Fruit fly (Drosophila melanogaster): ENCODE measurements around the gene CG34178.

CG34178 gene

dm6 chr2L:4422154-4422553 is 11.6 kb upstream of the CG34178 start:
- TF ChIP-seq CTCF (optimal IDR thresholded peaks at IDR 0.05) (no peak), CG8478 (optimal IDR thresholded peaks at IDR 0.05) (no peak)

- TF ChIP-seq CG8478 (optimal IDR thresholded peaks at IDR 0.05) (no peak), CTCF (optimal IDR thresholded peaks at IDR 0.05) (no peak)
These were observed 3.8 kb downstream of the CG34178 start, which contains the start of gene CG43056 for dm6 chr2L:4437487-4437886. Gene CG43056, plus strand, starts transcription at chr2L:4437787.

DNA sequence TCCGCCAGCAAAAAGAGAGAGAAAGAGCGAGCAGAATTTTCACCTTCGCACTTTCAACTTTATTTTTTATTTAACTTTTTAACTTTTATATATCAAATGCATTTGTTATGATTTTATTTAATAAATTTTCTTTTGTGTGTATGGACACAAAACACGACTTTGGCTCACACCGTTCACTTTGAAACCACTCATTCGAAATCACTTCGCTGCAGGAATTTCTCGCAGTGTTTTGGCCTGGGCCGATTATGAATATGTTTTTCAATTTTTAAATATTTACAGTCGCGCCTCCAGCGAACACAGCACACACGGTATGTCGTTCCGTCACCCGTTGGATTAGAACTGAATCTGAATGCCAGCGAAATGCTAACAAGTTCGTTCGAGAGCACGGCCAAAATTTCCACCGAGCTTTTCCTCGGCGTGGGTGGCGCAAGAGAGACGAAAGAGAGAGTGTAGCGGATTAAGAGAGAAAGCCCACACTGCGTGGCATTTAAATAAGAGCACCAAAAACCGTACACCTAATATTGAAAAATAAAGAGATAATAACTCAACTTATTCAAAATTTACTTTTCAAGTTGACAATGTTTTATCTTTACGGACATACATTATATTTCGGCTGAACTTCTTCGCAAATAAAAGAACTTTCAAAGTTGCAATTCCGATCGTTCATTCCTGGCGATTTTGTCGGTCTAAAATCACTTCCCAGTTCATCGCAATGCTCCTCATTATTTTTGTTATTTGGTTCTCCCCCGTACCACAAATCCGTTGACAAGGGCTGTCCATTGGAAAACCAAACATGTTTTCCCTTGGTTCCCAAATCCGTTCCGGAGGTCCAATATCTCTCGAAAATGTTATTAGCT is 7.4 kb downstream of the CG34178 start, which contains the start of gene CG15431:
TSS of gene CG15431 (minus strand) at position 402 of the 857 bp plus-strand sequence.
- no peak for TF ChIP-seq CTCF (optimal IDR thresholded peaks at IDR 0.05)
- TF ChIP-seq CG8478 (optimal IDR thresholded peaks at IDR 0.05), result no peak

- TF ChIP-seq CG8478 (optimal IDR thresholded peaks at IDR 0.05) (no peak), CTCF (optimal IDR thresholded peaks at IDR 0.05) (no peak)
These were observed 8.4 kb downstream of the CG34178 start, which contains the start of the genes Sfp24F and CG15432 for dm6 chr2L:4442010-4442587. Gene Sfp24F, minus strand, starts transcription at chr2L:4442060. Gene CG15432, plus strand, starts transcription at chr2L:4442320.

- TF ChIP-seq CG8478 (optimal IDR thresholded peaks at IDR 0.05), result no peak
- TF ChIP-seq CTCF (optimal IDR thresholded peaks at IDR 0.05), result no peak
These were observed 10.7 kb downstream of the CG34178 start, which contains the start of the genes morgue and Elp3 for dm6 chr2L:4444457-4444856. Gene morgue, minus strand, starts transcription at chr2L:4444680. Gene Elp3, plus strand, starts transcription at chr2L:4444732.

dm6 chr2L:4448582-4449016 is 14.9 kb downstream of the CG34178 start, which contains the start of gene MFS18:
Gene MFS18, minus strand, starts transcription at chr2L:4448635.
- TF ChIP-seq CTCF (optimal IDR thresholded peaks at IDR 0.05), result no peak
- TF ChIP-seq CG8478 (optimal IDR thresholded peaks at IDR 0.05), result no peak

DNA sequence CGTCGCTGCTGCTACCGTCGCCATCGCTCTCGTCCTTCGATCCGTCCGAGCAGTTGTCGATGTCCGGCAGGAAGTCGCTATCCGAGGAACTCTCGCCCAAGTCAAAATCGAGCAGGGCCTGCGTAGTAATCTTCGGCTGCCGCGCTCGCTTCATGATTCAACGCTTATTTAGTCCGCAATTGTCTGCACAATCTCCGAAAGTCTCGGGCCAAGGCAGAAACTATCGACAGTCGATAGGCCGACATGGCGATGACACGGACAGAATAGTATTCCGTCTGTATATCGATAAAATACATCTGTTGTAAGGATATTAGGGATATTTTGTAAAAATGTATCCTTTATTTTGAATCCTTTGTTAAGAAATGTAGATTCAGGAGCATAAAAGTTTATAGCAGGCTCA is 19.1 kb downstream of the CG34178 start, which contains the start of gene CG15439:
TSS of gene CG15439 (minus strand) at position 241 of the 400 bp plus-strand sequence.
- TF ChIP-seq CTCF (optimal IDR thresholded peaks at IDR 0.05) (no peak), CG8478 (optimal IDR thresholded peaks at IDR 0.05) (no peak)

dm6 chr2L:4454009-4454689 is 20.4 kb downstream of the CG34178 start, which contains the start of the genes Secp43 and ND-B8:
Gene Secp43, minus strand, starts transcription at chr2L:4454453.
Gene ND-B8, plus strand, starts transcription at chr2L:4454626.
- TF ChIP-seq CTCF (optimal IDR thresholded peaks at IDR 0.05), result peak; percentile 57 to 70
- TF ChIP-seq CG8478 (optimal IDR thresholded peaks at IDR 0.05), result no peak

DNA sequence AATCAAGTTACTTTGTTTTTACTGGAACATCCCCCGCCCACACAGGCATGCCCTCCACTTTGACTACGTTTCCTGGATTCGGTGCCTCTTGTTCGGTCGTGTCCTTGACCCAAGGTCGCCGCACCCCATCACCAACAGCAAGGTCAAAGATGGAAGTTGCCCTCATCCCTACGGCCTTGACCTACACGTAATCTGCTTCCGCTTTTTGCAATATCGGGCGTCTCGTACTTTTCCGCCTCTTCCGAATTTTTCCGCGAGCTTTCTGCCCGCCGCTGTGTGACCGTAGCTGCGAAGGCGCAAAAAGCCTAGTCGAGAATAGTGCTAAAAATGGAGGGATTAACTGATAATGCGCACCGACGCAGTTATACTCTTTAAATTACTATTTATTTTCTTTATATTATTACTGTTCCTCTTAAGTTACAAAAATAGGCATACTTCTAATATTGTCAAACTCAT is 22.9 kb downstream of the CG34178 start, which contains the start of gene Gs1l:
TSS of gene Gs1l (minus strand) at position 269 of the 456 bp plus-strand sequence.
- TF ChIP-seq CTCF (optimal IDR thresholded peaks at IDR 0.05) (no peak), CG8478 (optimal IDR thresholded peaks at IDR 0.05) (no peak)

- TF ChIP-seq CG8478 (optimal IDR thresholded peaks at IDR 0.05) (no peak), CTCF (optimal IDR thresholded peaks at IDR 0.05) (peak in 1 of 2 experiments; percentile 42)
These were observed 24.7 kb downstream of the CG34178 start, which contains the start of gene RpL27A for dm6 chr2L:4458119-4459056. Gene RpL27A, minus strand, starts transcription at chr2L:4458364.

DNA sequence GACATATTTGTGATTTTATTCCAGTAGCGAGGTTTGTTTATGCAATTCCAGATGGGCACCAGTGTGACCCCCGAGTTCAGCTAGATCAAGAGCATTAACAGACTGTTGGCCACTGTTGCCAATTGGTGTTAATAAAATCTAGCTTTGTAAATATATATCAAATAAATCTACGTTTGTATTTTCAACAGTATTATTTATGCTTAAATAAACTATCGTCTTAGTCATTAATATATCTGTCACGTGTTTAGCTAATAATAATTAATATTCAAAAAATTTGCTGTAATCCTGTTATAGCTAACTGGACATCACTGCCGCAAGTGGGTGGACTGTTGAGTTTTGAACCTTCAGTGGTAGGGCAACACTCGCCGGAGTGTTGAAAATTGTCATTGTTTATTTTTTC is 25.8 kb downstream of the CG34178 start, which contains the start of the genes mRpL27 and CG15435:
TSS of gene mRpL27 (minus strand) at position 96 of the 400 bp plus-strand sequence.
TSS of gene CG15435 (plus strand) at position 187 of the 400 bp plus-strand sequence.
- TF ChIP-seq CG8478 (optimal IDR thresholded peaks at IDR 0.05), result no peak
- TF ChIP-seq CTCF (optimal IDR thresholded peaks at IDR 0.05), result no peak

DNA sequence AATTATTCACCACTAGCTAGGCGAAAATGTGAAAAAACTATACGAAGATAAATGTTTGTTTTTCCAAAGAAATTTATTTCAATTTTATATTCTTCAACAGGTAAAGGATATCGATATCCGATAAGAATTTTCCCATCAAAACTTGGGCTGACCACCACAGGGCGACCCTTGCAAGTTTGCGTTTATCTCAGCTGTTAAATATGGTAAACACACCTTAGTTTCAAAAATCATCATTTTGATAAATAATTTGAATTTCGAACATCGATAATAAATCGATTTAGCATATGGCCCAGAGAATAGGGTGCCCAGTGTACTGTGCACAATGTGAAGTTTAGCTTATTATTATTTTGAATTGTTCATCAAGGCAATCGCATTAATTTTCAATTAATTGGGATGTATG is 29.6 kb downstream of the CG34178 start, which contains the start of the genes CG15443 and Paris:
TSS of gene CG15443 (minus strand) at position 125 of the 400 bp plus-strand sequence.
TSS of gene Paris (plus strand) at position 289 of the 400 bp plus-strand sequence.
- TF ChIP-seq CTCF (optimal IDR thresholded peaks at IDR 0.05), result no peak
- TF ChIP-seq CG8478 (optimal IDR thresholded peaks at IDR 0.05), result no peak

DNA sequence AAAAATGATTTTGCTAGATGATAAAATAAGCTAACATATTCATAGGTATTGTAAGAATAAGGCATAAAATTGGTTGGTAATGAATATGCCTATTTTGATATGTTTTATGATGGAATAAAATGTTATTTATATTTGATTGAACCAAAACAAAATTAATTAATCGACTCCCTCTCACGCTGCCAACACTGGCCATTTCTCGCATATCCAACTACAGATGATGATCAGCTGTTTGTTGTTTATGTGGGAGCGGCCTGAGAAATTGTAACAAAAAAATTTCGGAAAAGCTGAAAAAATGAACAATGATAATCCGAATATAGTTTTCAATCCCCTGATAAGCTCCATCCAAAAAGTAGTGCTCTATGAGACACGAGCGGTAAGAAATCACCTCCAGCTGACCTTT is 31.2 kb downstream of the CG34178 start, which contains the start of gene FIG4:
TSS of gene FIG4 (plus strand) at position 229 of the 400 bp plus-strand sequence.
- TF ChIP-seq CTCF (optimal IDR thresholded peaks at IDR 0.05) (no peak), CG8478 (optimal IDR thresholded peaks at IDR 0.05) (no peak)
